Worm (Caenorhabditis elegans) whole organism, midembryonic: Measurements from ENCODE around the gene H01G02.3.

Source experiments
- T22C8.4 ChIP-seq: fragments of 200-800 bp; sonication (Bioruptor generic); IDR thresholded peaks from 2 replicates; pipeline ENCODE4 v1.3.6; 2022; ENCODE audit warnings: missing genetic modification characterization, missing compliant biosample characterization
- cog-1 ChIP-seq: sonication (generic microtip); optimal IDR thresholded peaks from 2 replicates; lab custom pipeline; 2016; ENCODE audit warnings: missing genetic modification characterization, missing compliant biosample characterization
- flt-1 ChIP-seq: fragments of 200-800 bp; sonication (Bioruptor generic); IDR thresholded peaks from 2 replicates; pipeline ENCODE4 v1.3.6; 2022; ENCODE audit warnings: missing genetic modification characterization, missing compliant biosample characterization
- klf-2 ChIP-seq: fragments of 200-800 bp; sonication (Bioruptor generic); conservative IDR thresholded peaks from 2 replicates; pipeline ENCODE4 v1.3.6; 2022; ENCODE audit warnings: missing genetic modification reagents, missing genetic modification characterization, missing compliant biosample characterization
- med-1 ChIP-seq: sonication (generic microtip); optimal IDR thresholded peaks from 2 replicates; lab custom pipeline; 2017; ENCODE audit warnings: missing genetic modification characterization, mild to moderate bottlenecking, missing compliant biosample characterization, antibody characterized with exemption, missing genetic modification reagents; ENCODE audit not compliant: insufficient read depth
- ref-1 ChIP-seq: fragments of 200-800 bp; sonication (Bioruptor generic); conservative IDR thresholded peaks from 2 replicates; pipeline ENCODE4 v1.3.6; 2022; ENCODE audit warnings: missing genetic modification reagents, missing genetic modification characterization, missing compliant biosample characterization
- tab-1 ChIP-seq: fragments of 200-800 bp; sonication (Bioruptor generic); IDR thresholded peaks from 2 replicates; pipeline ENCODE4 v1.3.6; 2022; ENCODE audit warnings: missing genetic modification characterization, missing compliant biosample characterization
- ztf-23 ChIP-seq: fragments of 200-800 bp; sonication (Bioruptor generic); IDR thresholded peaks from 2 replicates; pipeline ENCODE4 v1.3.6; 2022; ENCODE audit warnings: missing genetic modification reagents, missing genetic modification characterization, missing compliant biosample characterization
- ztf-29 ChIP-seq: fragments of 200-800 bp; sonication (Bioruptor generic); IDR thresholded peaks from 2 replicates; pipeline ENCODE4 v1.3.6; 2022; ENCODE audit warnings: missing genetic modification reagents, missing genetic modification characterization, missing compliant biosample characterization

H01G02.3 gene

ce11 chrIV:11748852-11749251 lies 43.5 kb downstream of the H01G02.3 start, which contains the start of gene T12A7.6:
T12A7.6 (plus strand) TSS chrIV:11749220.
- TF ChIP-seq T22C8.4 (no peak), ztf-23 (GFP tag; lab: Robert Waterston, UW) (no peak), ztf-29 (GFP tag; lab: Robert Waterston, UW) (no peak), tab-1 (GFP tag; lab: Robert Waterston, UW) (no peak), flt-1 (no peak), klf-2 (GFP tag; lab: Robert Waterston, UW) (no peak), ref-1 (GFP tag; lab: Robert Waterston, UW) (no peak), med-1 (GFP tag; lab: Kevin White, UChicago) (no peak), cog-1 (no peak)

- TF ChIP-seq ref-1 (GFP tag; lab: Robert Waterston, UW) (no peak), flt-1 (no peak), cog-1 (no peak), ztf-29 (GFP tag; lab: Robert Waterston, UW) (no peak)
Measured at ce11 chrIV:11745340-11745739, 47.1 kb downstream of the H01G02.3 start, which contains the start of gene gem-4. gem-4 (plus strand) TSS chrIV:11745640.

- no peak for TF ChIP-seq klf-2 (GFP tag; lab: Robert Waterston, UW)
- TF ChIP-seq T22C8.4 = no peak
- no peak for TF ChIP-seq tab-1 (GFP tag; lab: Robert Waterston, UW)
- TF ChIP-seq med-1 (GFP tag; lab: Kevin White, UChicago) = no peak
- no peak for TF ChIP-seq cog-1
- no peak for TF ChIP-seq ztf-29 (GFP tag; lab: Robert Waterston, UW)
- no peak for TF ChIP-seq flt-1
- TF ChIP-seq ref-1 (GFP tag; lab: Robert Waterston, UW) = no peak
- TF ChIP-seq ztf-23 (GFP tag; lab: Robert Waterston, UW) = no peak
Measured at ce11 chrIV:11744287-11744686, 48.1 kb downstream of the H01G02.3 start.

- TF ChIP-seq ztf-23 (GFP tag; lab: Robert Waterston, UW) (no peak), ref-1 (GFP tag; lab: Robert Waterston, UW) (no peak), tab-1 (GFP tag; lab: Robert Waterston, UW) (no peak), klf-2 (GFP tag; lab: Robert Waterston, UW) (no peak), T22C8.4 (no peak), flt-1 (no peak), ztf-29 (GFP tag; lab: Robert Waterston, UW) (no peak), cog-1 (no peak), med-1 (GFP tag; lab: Kevin White, UChicago) (no peak)
Measured at ce11 chrIV:11743813-11744212, 48.6 kb downstream of the H01G02.3 start.

- TF ChIP-seq ztf-29 (GFP tag; lab: Robert Waterston, UW) (no peak), tab-1 (GFP tag; lab: Robert Waterston, UW) (no peak)
Measured at ce11 chrIV:11742406-11742805, 50.0 kb downstream of the H01G02.3 start, which contains the start of gene K01A6.5. K01A6.5 (plus strand) TSS chrIV:11742706.

- TF ChIP-seq ztf-29 (GFP tag; lab: Robert Waterston, UW) (no peak), tab-1 (GFP tag; lab: Robert Waterston, UW) (no peak), flt-1 (no peak), med-1 (GFP tag; lab: Kevin White, UChicago) (no peak), ref-1 (GFP tag; lab: Robert Waterston, UW) (no peak), T22C8.4 (no peak), klf-2 (GFP tag; lab: Robert Waterston, UW) (no peak), cog-1 (no peak), ztf-23 (GFP tag; lab: Robert Waterston, UW) (no peak)
Measured at ce11 chrIV:11740204-11740603, 52.2 kb downstream of the H01G02.3 start, which contains the start of gene K01A6.4. K01A6.4 (minus strand) TSS chrIV:11740304.

- no peak for TF ChIP-seq klf-2 (GFP tag; lab: Robert Waterston, UW)
- no peak for TF ChIP-seq ztf-23 (GFP tag; lab: Robert Waterston, UW)
- TF ChIP-seq T22C8.4 = no peak
- TF ChIP-seq flt-1 = no peak
- no peak for TF ChIP-seq ref-1 (GFP tag; lab: Robert Waterston, UW)
Measured at ce11 chrIV:11738092-11738617, 54.2 kb downstream of the H01G02.3 start, which contains the start of gene K01A6.7. K01A6.7 (minus strand) TSS chrIV:11738567.

ce11 chrIV:11737269-11737668 lies 55.1 kb downstream of the H01G02.3 start, which contains the start of gene K01A6.8:
K01A6.8 (minus strand) TSS chrIV:11737369.
- TF ChIP-seq flt-1 = no peak
- TF ChIP-seq cog-1 = no peak
- TF ChIP-seq T22C8.4 = no peak
- TF ChIP-seq ztf-29 (GFP tag; lab: Robert Waterston, UW) = no peak
- TF ChIP-seq ztf-23 (GFP tag; lab: Robert Waterston, UW) = no peak
- no peak for TF ChIP-seq ref-1 (GFP tag; lab: Robert Waterston, UW)
- no peak for TF ChIP-seq klf-2 (GFP tag; lab: Robert Waterston, UW)
- no peak for TF ChIP-seq tab-1 (GFP tag; lab: Robert Waterston, UW)
- TF ChIP-seq med-1 (GFP tag; lab: Kevin White, UChicago) = no peak

- TF ChIP-seq ztf-29 (GFP tag; lab: Robert Waterston, UW) (no peak), ref-1 (GFP tag; lab: Robert Waterston, UW) (no peak), T22C8.4 (no peak), med-1 (GFP tag; lab: Kevin White, UChicago) (no peak), tab-1 (GFP tag; lab: Robert Waterston, UW) (no peak), flt-1 (no peak), ztf-23 (GFP tag; lab: Robert Waterston, UW) (no peak), cog-1 (no peak), klf-2 (GFP tag; lab: Robert Waterston, UW) (no peak)
Measured at ce11 chrIV:11735025-11735424, 57.4 kb downstream of the H01G02.3 start, which contains the start of gene K01A6.6. K01A6.6 (plus strand) TSS chrIV:11735325.
